Worm (Caenorhabditis elegans): ENCODE results near the gene srh-56.

srh-56 gene

DNA sequence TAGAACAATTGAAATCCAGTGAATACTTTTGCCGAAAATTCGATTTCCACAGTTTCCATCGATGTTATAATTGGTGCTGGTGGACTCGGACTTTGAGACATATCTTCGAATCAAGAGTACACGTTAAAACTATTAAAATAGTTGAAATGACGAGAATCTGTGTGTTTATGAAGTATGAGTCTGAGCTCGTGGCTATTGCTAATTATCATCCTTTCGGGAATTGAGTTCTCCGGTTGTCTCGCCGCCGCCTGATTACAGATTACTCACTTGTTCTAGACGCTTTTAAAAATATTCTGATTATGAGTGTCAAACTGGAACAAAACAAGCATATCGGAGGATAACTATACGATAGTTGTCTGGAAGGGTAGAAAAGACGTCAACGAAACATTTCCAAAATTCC, 33.5 kb upstream of the srh-56 start, which contains the start of gene srg-56:
Gene srg-56 (minus strand): TSS at position 101 of the 400 bp plus-strand sequence.
- no peak for TF ChIP-seq hmg-4 (GFP tag; optimal IDR thresholded peaks at IDR 0.05)
- TF ChIP-seq ets-7 (tag; optimal IDR thresholded peaks at IDR 0.05) = no peak
- TF ChIP-seq tbx-37 (GFP tag; conservative IDR thresholded peaks at IDR 0.05) = no peak
- TF ChIP-seq pes-1 (GFP tag; IDR thresholded peaks at IDR 0.05) = no peak

DNA sequence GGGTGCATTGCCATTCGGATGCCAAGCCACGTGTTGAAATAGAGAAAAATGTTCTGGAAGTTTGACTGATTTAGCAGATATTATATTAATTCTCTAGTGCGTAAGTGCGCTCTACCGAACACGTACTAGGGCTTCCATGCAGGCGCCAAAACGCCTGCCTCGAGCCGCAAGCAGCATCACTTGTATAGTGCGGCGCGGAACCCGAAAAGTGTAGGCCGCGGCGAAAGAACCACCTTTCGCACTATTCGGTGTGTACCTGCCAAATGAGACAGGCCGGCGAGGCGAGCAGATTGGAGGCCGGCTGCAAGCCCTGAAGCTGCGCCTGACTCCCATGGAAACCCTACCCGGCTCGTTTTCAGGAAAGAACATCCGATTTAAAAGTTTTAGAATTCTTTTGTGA, 32.1 kb upstream of the srh-56 start:
- TF ChIP-seq F13C5.2 (tag; optimal IDR thresholded peaks at IDR 0.05) (no peak), tra-4 (tag; optimal IDR thresholded peaks at IDR 0.05) (no peak), pes-1 (GFP tag; IDR thresholded peaks at IDR 0.05) (no peak), sea-1 (GFP tag; conservative IDR thresholded peaks at IDR 0.05) (no peak), tbx-37 (GFP tag; conservative IDR thresholded peaks at IDR 0.05) (no peak), ceh-13 (GFP tag; optimal IDR thresholded peaks at IDR 0.05) (no peak), aly-1 (tag; optimal IDR thresholded peaks at IDR 0.05) (no peak), hnd-1 (tag; optimal IDR thresholded peaks at IDR 0.05) (no peak), hmg-4 (GFP tag; optimal IDR thresholded peaks at IDR 0.05) (no peak), tbx-11 (GFP tag; IDR thresholded peaks at IDR 0.05) (no peak), flt-1 (GFP tag; IDR thresholded peaks at IDR 0.05) (no peak), ets-7 (tag; optimal IDR thresholded peaks at IDR 0.05) (no peak)

DNA sequence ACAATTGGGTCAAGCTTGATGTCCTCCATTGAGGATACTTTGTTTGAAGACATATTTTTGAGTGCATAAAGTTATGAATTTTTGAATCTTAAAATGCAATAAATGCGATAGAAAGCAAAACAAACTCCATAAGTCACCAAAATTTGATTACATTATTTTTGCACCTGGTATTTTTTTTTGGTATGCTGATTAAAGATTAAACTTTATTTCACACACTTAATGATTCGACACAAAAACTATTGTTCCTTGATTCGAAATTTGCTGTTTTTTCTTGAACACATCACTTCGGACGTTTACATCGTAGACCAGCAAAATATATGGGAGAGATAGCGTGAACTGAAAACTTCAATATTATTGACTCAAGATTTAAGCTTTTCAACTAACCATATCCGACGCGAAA, 31.4 kb upstream of the srh-56 start, which contains the start of gene srg-61:
Gene srg-61 (minus strand): TSS at position 101 of the 400 bp plus-strand sequence.
- TF ChIP-seq ceh-36 (tag; optimal IDR thresholded peaks at IDR 0.05) (no peak), ceh-13 (GFP tag; optimal IDR thresholded peaks at IDR 0.05) (no peak)

DNA sequence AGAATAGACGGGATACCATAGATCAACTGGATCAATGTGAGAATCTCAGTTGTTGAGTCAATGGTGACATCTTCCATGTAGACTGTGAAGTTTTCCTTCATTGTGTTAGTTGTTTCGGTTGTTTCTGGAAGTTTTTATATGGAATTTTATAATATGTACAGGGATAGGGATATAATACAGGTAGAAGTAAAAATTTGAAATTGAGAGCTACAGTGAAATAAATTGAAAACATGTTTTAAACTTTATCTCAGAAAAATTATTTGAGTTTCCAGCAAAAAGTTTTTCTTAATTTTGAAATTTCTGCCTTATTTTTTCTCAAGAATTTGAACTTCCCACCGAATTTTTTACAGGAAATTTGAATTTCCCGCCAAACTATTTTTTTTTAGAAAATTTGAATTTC, 29.4 kb upstream of the srh-56 start, which contains the start of gene srg-62:
Gene srg-62 (minus strand): TSS at position 101 of the 400 bp plus-strand sequence.
- no peak for TF ChIP-seq tbx-37 (GFP tag; conservative IDR thresholded peaks at IDR 0.05)

DNA sequence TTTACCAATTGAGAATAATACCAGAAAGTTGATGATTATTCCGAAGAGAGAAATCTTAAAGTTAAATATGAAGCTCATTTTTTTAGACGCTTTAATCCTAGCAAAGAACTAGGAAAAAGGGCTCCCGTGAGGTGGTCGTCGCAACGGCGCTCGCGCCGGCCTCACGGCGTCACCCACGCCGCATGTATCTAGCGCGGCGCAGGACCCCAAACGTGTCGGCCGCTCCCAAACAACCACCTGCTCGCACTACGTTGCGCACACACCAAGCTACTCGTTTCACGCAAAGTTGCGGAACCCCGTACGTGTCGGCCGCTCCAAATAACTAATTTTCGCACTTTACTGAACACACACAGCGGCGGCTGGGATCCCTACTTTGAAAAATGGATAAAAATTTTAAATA, 25.3 kb upstream of the srh-56 start:
- TF ChIP-seq ama-1 (optimal IDR thresholded peaks at IDR 0.05) (no peak), hmbx-1 (tag; optimal IDR thresholded peaks at IDR 0.05) (no peak), ets-7 (tag; optimal IDR thresholded peaks at IDR 0.05) (no peak), pes-1 (GFP tag; IDR thresholded peaks at IDR 0.05) (no peak), B0310.2 (tag; optimal IDR thresholded peaks at IDR 0.05) (no peak)

DNA sequence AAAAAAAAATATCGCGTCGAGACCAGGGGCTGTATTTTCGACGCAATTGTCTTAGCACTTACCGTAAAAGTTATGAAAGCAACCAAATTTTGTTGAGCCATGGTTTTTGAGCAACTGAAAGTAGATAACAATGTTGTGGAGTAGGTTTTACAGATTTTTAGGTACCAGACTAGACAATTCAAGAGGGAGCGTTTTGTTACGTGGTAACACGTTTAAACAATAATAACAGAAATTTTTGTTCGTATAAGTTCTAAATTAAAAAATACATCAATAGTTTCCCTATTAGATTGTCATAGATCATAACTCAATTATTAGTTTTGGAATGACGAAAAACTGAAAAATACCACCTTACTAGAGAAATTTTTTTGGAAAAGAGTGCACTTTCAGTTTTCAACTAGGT, 21.7 kb upstream of the srh-56 start, which contains the start of gene srx-24:
Gene srx-24 (minus strand): TSS at position 101 of the 400 bp plus-strand sequence.
- no peak for TF ChIP-seq tra-4 (tag; optimal IDR thresholded peaks at IDR 0.05)
- TF ChIP-seq ama-1 (optimal IDR thresholded peaks at IDR 0.05) = no peak
- TF ChIP-seq tbx-37 (GFP tag; conservative IDR thresholded peaks at IDR 0.05) = no peak
- TF ChIP-seq hnd-1 (tag; optimal IDR thresholded peaks at IDR 0.05) = no peak
- TF ChIP-seq hmbx-1 (tag; optimal IDR thresholded peaks at IDR 0.05) = no peak
- no peak for TF ChIP-seq tbx-11 (GFP tag; IDR thresholded peaks at IDR 0.05)
- TF ChIP-seq hmg-4 (GFP tag; optimal IDR thresholded peaks at IDR 0.05) = no peak
- TF ChIP-seq ceh-36 (tag; optimal IDR thresholded peaks at IDR 0.05) = no peak
- TF ChIP-seq B0310.2 (tag; optimal IDR thresholded peaks at IDR 0.05) = no peak
- no peak for TF ChIP-seq flt-1 (GFP tag; IDR thresholded peaks at IDR 0.05)

DNA sequence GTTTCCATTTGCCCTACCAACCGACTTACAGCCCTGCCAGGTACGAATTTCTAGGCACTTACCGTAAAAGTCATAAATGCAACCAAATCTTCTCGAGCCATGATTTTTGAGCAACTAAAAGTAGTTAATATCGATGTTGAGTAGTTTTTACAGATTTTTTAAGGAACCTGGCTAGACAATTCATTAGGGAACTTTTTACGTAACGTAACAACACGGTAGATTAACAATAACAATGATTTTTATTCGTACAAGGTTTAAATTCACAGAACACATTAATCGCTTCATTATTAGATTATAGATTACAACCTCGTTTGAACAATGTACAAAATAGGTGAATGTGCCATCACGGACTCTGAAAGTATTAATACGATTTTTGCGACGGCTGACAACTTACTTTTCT, 18.7 kb upstream of the srh-56 start, which contains the start of gene srx-26:
Gene srx-26 (minus strand): TSS at position 101 of the 400 bp plus-strand sequence.
- TF ChIP-seq aly-1 (tag; optimal IDR thresholded peaks at IDR 0.05) (no peak), sea-1 (GFP tag; conservative IDR thresholded peaks at IDR 0.05) (no peak), B0310.2 (tag; optimal IDR thresholded peaks at IDR 0.05) (no peak), hnd-1 (tag; optimal IDR thresholded peaks at IDR 0.05) (no peak), ama-1 (optimal IDR thresholded peaks at IDR 0.05) (no peak), tbx-37 (GFP tag; conservative IDR thresholded peaks at IDR 0.05) (no peak), ets-7 (tag; optimal IDR thresholded peaks at IDR 0.05) (no peak), scrt-1 (GFP tag; IDR thresholded peaks at IDR 0.05) (no peak), ceh-13 (GFP tag; optimal IDR thresholded peaks at IDR 0.05) (no peak), pes-1 (GFP tag; IDR thresholded peaks at IDR 0.05) (no peak), flt-1 (GFP tag; IDR thresholded peaks at IDR 0.05) (no peak)

DNA sequence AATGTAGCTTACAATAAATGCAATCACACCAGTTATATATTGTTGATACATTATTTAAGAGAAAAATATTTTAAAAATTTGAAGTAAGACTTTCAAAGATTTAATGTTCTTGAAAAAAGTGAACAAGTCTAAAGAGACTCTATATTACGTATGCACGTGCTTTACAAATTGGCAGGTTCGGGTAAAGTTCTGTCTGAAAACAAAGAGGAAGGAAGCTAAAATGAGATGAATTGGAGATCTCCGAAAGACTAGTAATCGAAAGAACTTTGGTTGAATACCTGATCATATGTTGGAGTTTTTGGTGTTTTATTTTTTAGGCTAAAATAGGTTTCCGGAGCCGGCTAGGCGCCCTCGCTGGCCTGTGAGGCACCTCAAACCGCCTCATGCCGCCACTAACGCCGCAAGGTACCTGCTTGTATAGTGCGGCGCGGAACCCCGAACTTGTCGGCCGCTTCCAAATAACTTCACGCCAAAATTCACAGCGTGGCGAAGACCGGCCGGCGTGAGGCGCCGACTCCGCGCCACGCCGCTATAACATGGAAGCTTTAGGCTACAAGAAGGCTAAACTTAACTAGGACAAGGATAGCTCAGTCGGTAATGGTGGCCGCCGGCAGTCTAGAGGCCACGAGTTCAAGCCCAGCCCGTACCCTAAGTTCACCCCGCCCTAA, 14.3 kb upstream of the srh-56 start, which contains the start of gene srx-28:
Gene srx-28 (minus strand): TSS at position 51 of the 668 bp plus-strand sequence.
- TF ChIP-seq B0310.2 (tag; optimal IDR thresholded peaks at IDR 0.05) = no peak
- TF ChIP-seq tra-4 (tag; optimal IDR thresholded peaks at IDR 0.05) = no peak
- no peak for TF ChIP-seq pes-1 (GFP tag; IDR thresholded peaks at IDR 0.05)
- TF ChIP-seq hnd-1 (tag; optimal IDR thresholded peaks at IDR 0.05) = no peak
- TF ChIP-seq F13C5.2 (tag; optimal IDR thresholded peaks at IDR 0.05) = no peak
- TF ChIP-seq tbx-11 (GFP tag; IDR thresholded peaks at IDR 0.05) = no peak
- no peak for TF ChIP-seq ama-1 (optimal IDR thresholded peaks at IDR 0.05)
- no peak for TF ChIP-seq ets-7 (tag; optimal IDR thresholded peaks at IDR 0.05)
- no peak for TF ChIP-seq tbx-37 (GFP tag; conservative IDR thresholded peaks at IDR 0.05)
- TF ChIP-seq ceh-13 (GFP tag; optimal IDR thresholded peaks at IDR 0.05) = no peak
- no peak for TF ChIP-seq scrt-1 (GFP tag; IDR thresholded peaks at IDR 0.05)

DNA sequence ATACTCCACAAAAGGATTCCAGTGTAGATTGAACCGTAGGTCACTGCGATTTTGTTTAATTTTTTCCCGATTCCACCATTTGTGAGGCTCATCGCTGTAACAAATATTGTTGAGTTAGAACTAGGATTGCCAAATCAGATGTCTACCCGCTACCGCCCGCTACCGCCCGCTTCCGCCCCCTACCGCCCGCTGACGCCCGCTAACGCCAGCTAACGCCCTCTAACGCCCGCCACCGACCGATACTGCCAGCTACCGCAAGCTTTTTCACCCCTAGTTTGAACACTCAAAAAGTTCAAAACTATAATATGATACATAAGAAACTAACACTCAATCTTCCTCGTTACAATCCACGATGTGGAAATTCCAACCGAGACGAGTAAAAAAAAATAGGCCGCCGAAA, 13.2 kb upstream of the srh-56 start:
- TF ChIP-seq ets-7 (tag; optimal IDR thresholded peaks at IDR 0.05) = no peak
- no peak for TF ChIP-seq scrt-1 (GFP tag; IDR thresholded peaks at IDR 0.05)
- TF ChIP-seq hnd-1 (tag; optimal IDR thresholded peaks at IDR 0.05) = no peak
- no peak for TF ChIP-seq B0310.2 (tag; optimal IDR thresholded peaks at IDR 0.05)
- no peak for TF ChIP-seq ama-1 (optimal IDR thresholded peaks at IDR 0.05)
- no peak for TF ChIP-seq hmg-4 (GFP tag; optimal IDR thresholded peaks at IDR 0.05)
- TF ChIP-seq ceh-13 (GFP tag; optimal IDR thresholded peaks at IDR 0.05) = no peak
- no peak for TF ChIP-seq tbx-11 (GFP tag; IDR thresholded peaks at IDR 0.05)
- TF ChIP-seq tbx-37 (GFP tag; conservative IDR thresholded peaks at IDR 0.05) = no peak
- TF ChIP-seq aly-1 (tag; optimal IDR thresholded peaks at IDR 0.05) = no peak
- no peak for TF ChIP-seq tra-4 (tag; optimal IDR thresholded peaks at IDR 0.05)
- TF ChIP-seq sea-1 (GFP tag; conservative IDR thresholded peaks at IDR 0.05) = no peak
- TF ChIP-seq flt-1 (GFP tag; IDR thresholded peaks at IDR 0.05) = no peak

Measured in whole organism, early embryonic.